Worm (Caenorhabditis elegans): ENCODE measurements around the gene K06B4.4.

The K06B4.4 gene

DNA sequence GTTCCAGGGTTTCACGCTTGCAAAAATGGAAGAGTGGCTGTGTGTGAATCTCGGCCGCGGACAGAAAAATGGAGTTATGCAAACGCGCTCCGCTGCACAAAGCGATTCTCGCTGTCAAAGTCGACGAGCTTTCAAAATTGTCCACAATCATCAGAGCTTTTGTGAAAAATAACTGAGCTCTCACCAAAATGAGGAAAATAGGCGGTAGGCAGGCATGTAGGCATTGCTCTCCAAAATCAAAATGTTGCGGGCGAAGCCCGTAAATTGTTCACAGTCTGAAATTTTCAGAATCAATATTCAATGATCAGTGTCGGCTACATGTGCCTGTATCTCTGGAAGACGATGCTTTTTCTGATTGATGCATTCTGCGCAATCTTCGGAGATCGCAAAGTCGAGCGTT lies at the start of gene K06B4.4:
K06B4.4 (plus strand) TSS at position 301 of the 400 bp plus-strand sequence.
- no peak for TF ChIP-seq nhr-67 (tag; optimal IDR thresholded peaks at IDR 0.05)
- TF ChIP-seq nhr-23 (tag; optimal IDR thresholded peaks at IDR 0.05): no peak
- no peak for TF ChIP-seq skn-1 (tag; optimal IDR thresholded peaks at IDR 0.05)
- TF ChIP-seq nfya-1 (tag; optimal IDR thresholded peaks at IDR 0.05; ENCODE audit: insufficient read depth): no peak
- TF ChIP-seq fos-1 (tag; optimal IDR thresholded peaks at IDR 0.05): no peak
- TF ChIP-seq elt-2 (tag; optimal IDR thresholded peaks at IDR 0.05): no peak
- TF ChIP-seq daf-12 (tag; optimal IDR thresholded peaks at IDR 0.05): no peak
- TF ChIP-seq ama-1 (optimal IDR thresholded peaks at IDR 0.05): no peak
- no peak for TF ChIP-seq elt-3 (tag; optimal IDR thresholded peaks at IDR 0.05)
- no peak for TF ChIP-seq zag-1 (tag; optimal IDR thresholded peaks at IDR 0.05)
- no peak for TF ChIP-seq ceh-28 (tag; optimal IDR thresholded peaks at IDR 0.05)

DNA sequence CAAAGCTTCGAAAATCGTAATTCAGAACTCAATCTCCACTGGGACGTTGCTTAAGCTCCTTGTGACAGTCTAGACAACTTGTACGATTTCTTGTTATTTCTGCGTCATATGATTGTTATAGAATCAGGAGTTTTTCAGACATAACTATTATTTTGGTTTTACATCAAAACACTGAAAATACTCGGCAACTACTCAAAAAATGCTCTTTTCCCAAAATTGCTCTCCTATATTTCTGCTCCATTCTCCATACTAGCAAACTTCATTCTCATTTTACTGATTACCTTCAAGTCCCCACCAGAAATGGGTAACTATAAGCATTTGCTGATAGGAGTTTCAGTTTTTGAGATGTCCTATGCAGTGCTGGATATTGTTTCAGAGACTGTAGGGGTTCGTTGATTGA lies 47.5 kb upstream of the K06B4.4 start, which contains the start of gene C55A1.1:
C55A1.1 (plus strand) TSS at position 301 of the 400 bp plus-strand sequence.
- TF ChIP-seq jun-1 (tag; optimal IDR thresholded peaks at IDR 0.05) (no peak), elt-1 (tag; optimal IDR thresholded peaks at IDR 0.05) (no peak), egl-27 (tag; optimal IDR thresholded peaks at IDR 0.05) (no peak), tbx-2 (tag; optimal IDR thresholded peaks at IDR 0.05) (no peak), ztf-4 (tag; optimal IDR thresholded peaks at IDR 0.05) (no peak), ceh-82 (tag; optimal IDR thresholded peaks at IDR 0.05) (no peak), egl-5 (tag; optimal IDR thresholded peaks at IDR 0.05) (no peak), aly-2 (tag; optimal IDR thresholded peaks at IDR 0.05) (no peak), nhr-76 (tag; optimal IDR thresholded peaks at IDR 0.05) (no peak), fos-1 (tag; optimal IDR thresholded peaks at IDR 0.05) (no peak), nhr-237 (tag; optimal IDR thresholded peaks at IDR 0.05) (no peak)

DNA sequence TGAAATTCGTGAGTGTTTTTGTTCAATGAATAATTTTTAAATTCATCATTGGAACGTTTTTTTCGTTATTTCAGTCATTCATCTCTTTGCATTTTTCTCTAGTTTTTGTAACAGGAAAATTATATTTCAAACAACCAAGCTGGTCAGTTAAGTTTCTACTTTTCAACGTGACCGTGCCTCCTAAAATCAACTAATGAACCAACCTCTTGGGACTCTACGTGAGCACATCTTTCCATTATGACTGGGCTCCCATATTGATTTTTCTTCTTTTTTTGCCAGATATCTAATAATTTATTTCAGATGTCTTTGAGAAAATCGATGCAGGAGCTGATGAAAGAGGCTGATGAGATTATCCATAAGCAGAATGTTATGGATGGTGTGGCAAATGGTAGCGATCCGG lies 43.4 kb upstream of the K06B4.4 start, which contains the start of gene C55A1.11:
C55A1.11 (plus strand) TSS at position 301 of the 400 bp plus-strand sequence.
- no peak for TF ChIP-seq ztf-11 (tag; optimal IDR thresholded peaks at IDR 0.05)
- TF ChIP-seq skn-1 (tag; optimal IDR thresholded peaks at IDR 0.05): no peak
- TF ChIP-seq fos-1 (tag; optimal IDR thresholded peaks at IDR 0.05): no peak
- TF ChIP-seq egl-5 (tag; optimal IDR thresholded peaks at IDR 0.05): no peak
- TF ChIP-seq ztf-4 (tag; optimal IDR thresholded peaks at IDR 0.05): no peak
- TF ChIP-seq nhr-28 (tag; optimal IDR thresholded peaks at IDR 0.05): no peak
- no peak for TF ChIP-seq lin-39 (tag; optimal IDR thresholded peaks at IDR 0.05)
- no peak for TF ChIP-seq fkh-2 (tag; optimal IDR thresholded peaks at IDR 0.05)
- TF ChIP-seq sea-2 (GFP tag; optimal IDR thresholded peaks at IDR 0.05): no peak
- TF ChIP-seq pha-4 (tag; optimal IDR thresholded peaks at IDR 0.05): no peak
- TF ChIP-seq mml-1 (tag; optimal IDR thresholded peaks at IDR 0.05): no peak
- no peak for TF ChIP-seq R02D3.7 (tag; optimal IDR thresholded peaks at IDR 0.05)
- TF ChIP-seq nhr-76 (tag; optimal IDR thresholded peaks at IDR 0.05): no peak
- TF ChIP-seq elt-3 (tag; optimal IDR thresholded peaks at IDR 0.05): no peak
- no peak for TF ChIP-seq ceh-9 (tag; optimal IDR thresholded peaks at IDR 0.05)
- no peak for TF ChIP-seq nhr-25 (tag; optimal IDR thresholded peaks at IDR 0.05)
- no peak for TF ChIP-seq elt-1 (tag; optimal IDR thresholded peaks at IDR 0.05)
- no peak for TF ChIP-seq aly-2 (tag; optimal IDR thresholded peaks at IDR 0.05)
- TF ChIP-seq hmg-11 (tag; optimal IDR thresholded peaks at IDR 0.05): no peak

DNA sequence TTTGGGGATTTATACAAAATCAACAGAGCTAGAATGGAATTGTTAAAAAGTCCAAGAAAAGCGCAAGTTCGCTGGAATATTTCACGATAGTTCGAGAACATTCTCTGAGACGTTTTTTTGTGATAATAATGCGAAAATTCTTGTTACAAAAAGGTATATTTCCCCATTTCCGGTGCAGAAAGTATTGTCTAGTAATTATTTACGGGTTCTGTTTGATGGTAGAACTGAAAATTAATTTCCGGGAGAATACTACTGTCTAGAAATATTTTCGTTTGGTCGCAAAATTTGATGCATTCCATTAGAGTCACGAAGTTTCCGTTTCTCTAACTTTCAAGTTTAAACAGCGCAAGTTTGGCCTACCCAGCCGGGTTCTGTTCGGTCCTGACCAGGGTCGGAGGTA lies 39.4 kb upstream of the K06B4.4 start, which contains the start of gene str-248:
str-248 (minus strand) TSS at position 101 of the 400 bp plus-strand sequence.
- no peak for TF ChIP-seq ama-1 (optimal IDR thresholded peaks at IDR 0.05)
- no peak for TF ChIP-seq ceh-9 (tag; optimal IDR thresholded peaks at IDR 0.05)
- no peak for TF ChIP-seq aly-2 (tag; optimal IDR thresholded peaks at IDR 0.05)
- TF ChIP-seq nhr-237 (tag; optimal IDR thresholded peaks at IDR 0.05): no peak
- no peak for TF ChIP-seq nhr-76 (tag; optimal IDR thresholded peaks at IDR 0.05)
- no peak for TF ChIP-seq ceh-16 (tag; optimal IDR thresholded peaks at IDR 0.05)
- no peak for TF ChIP-seq ceh-82 (tag; optimal IDR thresholded peaks at IDR 0.05)
- TF ChIP-seq fkh-10 (GFP tag; optimal IDR thresholded peaks at IDR 0.05): no peak
- no peak for TF ChIP-seq nhr-77 (tag; optimal IDR thresholded peaks at IDR 0.05)
- TF ChIP-seq lin-39 (tag; optimal IDR thresholded peaks at IDR 0.05): no peak
- TF ChIP-seq pha-4 (tag; optimal IDR thresholded peaks at IDR 0.05): no peak
- TF ChIP-seq eor-1 (tag; optimal IDR thresholded peaks at IDR 0.05): no peak
- no peak for TF ChIP-seq nhr-23 (tag; optimal IDR thresholded peaks at IDR 0.05)
- TF ChIP-seq ceh-28 (tag; optimal IDR thresholded peaks at IDR 0.05): no peak
- TF ChIP-seq skn-1 (tag; optimal IDR thresholded peaks at IDR 0.05): no peak
- TF ChIP-seq ZK546.5 (tag; optimal IDR thresholded peaks at IDR 0.05): no peak
- no peak for TF ChIP-seq snpc-4 (tag; optimal IDR thresholded peaks at IDR 0.05)
- no peak for TF ChIP-seq sea-2 (GFP tag; optimal IDR thresholded peaks at IDR 0.05)
